Worm (Caenorhabditis elegans) whole organism, L4 larva: ENCODE results near the gene mrps-12.

Experiments
- F10B5.3 ChIP-seq: sonication (generic microtip); optimal IDR thresholded peaks from 2 replicates; lab custom pipeline; 2016; ENCODE audit warnings: mild to moderate bottlenecking, missing genetic modification characterization, missing compliant biosample characterization
- F37D6.2 ChIP-seq: sonication (generic microtip); optimal IDR thresholded peaks from 2 replicates; lab custom pipeline; 2016; ENCODE audit warnings: mild to moderate bottlenecking, missing genetic modification characterization, missing compliant biosample characterization
- F49E8.2 ChIP-seq: sonication (generic microtip); optimal IDR thresholded peaks from 2 replicates; lab custom pipeline; 2016; ENCODE audit warnings: missing compliant biosample characterization, mild to moderate bottlenecking, missing genetic modification characterization, borderline replicate concordance
- R02D3.7 ChIP-seq: fragments of 150-350 bp; sonication (generic microtip); optimal IDR thresholded peaks from 3 replicates; lab custom pipeline; 2014; ENCODE audit warnings: missing biosample characterization, missing genetic modification characterization
- ZK546.5 ChIP-seq, 2 experiments: sonication (generic microtip); optimal IDR thresholded peaks; 2 replicates each; lab custom pipeline; 2017; ENCODE audit warnings: missing biosample characterization in 2 of 2, missing genetic modification characterization in 2 of 2
- aha-1 ChIP-seq: fragments of 150-350 bp; peaks from one replicate; lab custom pipeline; 2014; ENCODE audit warnings: missing biosample characterization, missing genetic modification characterization
- ama-1 ChIP-seq: fragments of 150-350 bp; optimal IDR thresholded peaks from 2 replicates; lab custom pipeline; 2014; ENCODE audit warnings: inconsistent platforms, mixed read lengths
- ceh-28 ChIP-seq: fragments of 150-350 bp; optimal IDR thresholded peaks from 2 replicates; lab custom pipeline; 2014; ENCODE audit warnings: missing biosample characterization, missing genetic modification reagents, missing genetic modification characterization
- ceh-32 ChIP-seq: sonication (generic microtip); optimal IDR thresholded peaks from 2 replicates; lab custom pipeline; 2016; ENCODE audit warnings: mild to moderate bottlenecking, missing genetic modification characterization, missing compliant biosample characterization; ENCODE audit not compliant: poor library complexity
- ceh-44 ChIP-seq: fragments of 200-800 bp; sonication (Bioruptor generic); IDR thresholded peaks from 2 replicates; pipeline ENCODE4 v1.3.6; 2022; ENCODE audit warnings: missing genetic modification reagents, missing genetic modification characterization, missing compliant biosample characterization
- ceh-62 ChIP-seq: sonication (generic microtip); optimal IDR thresholded peaks from 2 replicates; lab custom pipeline; 2017; ENCODE audit warnings: missing biosample characterization, missing genetic modification characterization
- ces-1 ChIP-seq: fragments of 150-350 bp; sonication (generic microtip); optimal IDR thresholded peaks from 4 replicates; lab custom pipeline; 2014; ENCODE audit warnings: missing biosample characterization, missing genetic modification reagents, missing genetic modification characterization
- daf-16 ChIP-seq, 3 experiments: sonication (generic microtip); optimal IDR thresholded peaks; 2 replicates each; lab custom pipeline; 2016 to 2017; ENCODE audit warnings: missing genetic modification characterization in 3 of 3, missing genetic modification reagents in 3 of 3, mild to moderate bottlenecking in 2 of 3, missing compliant biosample characterization in 2 of 3, missing biosample characterization in 1 of 3, moderate library complexity in 1 of 3
- daf-19 ChIP-seq: fragments of 200-800 bp; sonication (Bioruptor generic); conservative IDR thresholded peaks from 2 replicates; pipeline ENCODE4 v1.3.6; 2022; ENCODE audit warnings: missing genetic modification characterization, missing compliant biosample characterization
- daf-8 ChIP-seq: fragments of 200-800 bp; sonication (Bioruptor generic); IDR thresholded peaks from 2 replicates; pipeline ENCODE4 v1.3.6; 2022; ENCODE audit warnings: missing genetic modification characterization, missing compliant biosample characterization
- dmd-6 ChIP-seq: fragments of 200-800 bp; sonication (Bioruptor generic); IDR thresholded peaks from 2 replicates; pipeline ENCODE4 v1.3.6; 2022; ENCODE audit warnings: missing genetic modification reagents, missing genetic modification characterization, missing compliant biosample characterization
- dmd-9 ChIP-seq: fragments of 200-800 bp; sonication (Bioruptor generic); IDR thresholded peaks from 2 replicates; pipeline ENCODE4 v1.3.6; 2022; ENCODE audit warnings: missing genetic modification reagents, missing genetic modification characterization, missing compliant biosample characterization
- dpl-1 ChIP-seq: fragments of 150-350 bp; optimal IDR thresholded peaks from 2 replicates; lab custom pipeline; 2014; ENCODE audit warnings: missing biosample characterization, missing genetic modification reagents, missing genetic modification characterization
- duxl-1 ChIP-seq: sonication (generic microtip); optimal IDR thresholded peaks from 2 replicates; lab custom pipeline; 2016; ENCODE audit warnings: mild to moderate bottlenecking, missing genetic modification characterization, moderate library complexity, missing compliant biosample characterization; ENCODE audit not compliant: poor library complexity
- egl-27 ChIP-seq: sonication (generic microtip); optimal IDR thresholded peaks from 3 replicates; lab custom pipeline; 2017; ENCODE audit warnings: missing biosample characterization, missing genetic modification reagents, missing genetic modification characterization
- fkh-10 ChIP-seq: fragments of 150-350 bp; optimal IDR thresholded peaks from 2 replicates; lab custom pipeline; 2014; ENCODE audit warnings: missing biosample characterization, missing genetic modification reagents, missing genetic modification characterization
- hmg-1.1 ChIP-seq: fragments of 200-800 bp; sonication (Bioruptor generic); IDR thresholded peaks from 2 replicates; pipeline ENCODE4 v1.3.6; 2022; ENCODE audit warnings: missing genetic modification reagents, missing genetic modification characterization, missing compliant biosample characterization
- lim-7 ChIP-seq: fragments of 200-800 bp; sonication (Bioruptor generic); IDR thresholded peaks from 2 replicates; pipeline ENCODE4 v1.3.6; 2022; ENCODE audit warnings: missing genetic modification characterization, missing compliant biosample characterization
- lin-1 ChIP-seq: fragments of 200-800 bp; sonication (Bioruptor generic); IDR thresholded peaks from 2 replicates; pipeline ENCODE4 v1.3.6; 2022; ENCODE audit warnings: missing genetic modification reagents, missing genetic modification characterization, missing compliant biosample characterization
- lin-13 ChIP-seq: fragments of 150-350 bp; optimal IDR thresholded peaks from 2 replicates; lab custom pipeline; 2014; ENCODE audit warnings: missing biosample characterization, missing genetic modification reagents, missing genetic modification characterization
- lin-29 ChIP-seq: fragments of 200-800 bp; sonication (Bioruptor generic); IDR thresholded peaks from 2 replicates; pipeline ENCODE4 v1.3.6; 2022; ENCODE audit warnings: missing genetic modification reagents, missing genetic modification characterization, missing compliant biosample characterization
- lin-39 ChIP-seq: fragments of 150-350 bp; optimal IDR thresholded peaks from 2 replicates; lab custom pipeline; 2014; ENCODE audit warnings: missing biosample characterization, missing genetic modification reagents, missing genetic modification characterization
- lir-3 ChIP-seq: sonication (generic microtip); optimal IDR thresholded peaks from 2 replicates; lab custom pipeline; 2016; ENCODE audit warnings: mild to moderate bottlenecking, missing genetic modification characterization, missing compliant biosample characterization
- lsy-2 ChIP-seq, 2 experiments: fragments of 150-350 bp in 1 of 2; sonication (generic microtip) in 1 of 2; optimal IDR thresholded peaks; 2 replicates each; lab custom pipeline; 2014 to 2017; ENCODE audit warnings: missing biosample characterization in 2 of 2, missing genetic modification characterization in 2 of 2
- madf-5 ChIP-seq, 2 experiments: fragments of 200-800 bp; sonication (Bioruptor generic); IDR thresholded peaks; 2 replicates each; pipeline ENCODE4 v1.3.6; 2022; ENCODE audit warnings: missing compliant biosample characterization in 2 of 2, missing genetic modification characterization in 2 of 2
- madf-9 ChIP-seq: fragments of 200-800 bp; sonication (Bioruptor generic); conservative IDR thresholded peaks from 2 replicates; pipeline ENCODE4 v1.3.6; 2022; ENCODE audit warnings: missing genetic modification reagents, missing genetic modification characterization, missing compliant biosample characterization
- mep-1 ChIP-seq: fragments of 150-350 bp; sonication (generic microtip); optimal IDR thresholded peaks from 3 replicates; lab custom pipeline; 2014; ENCODE audit warnings: missing biosample characterization, missing genetic modification characterization
- mes-2 ChIP-seq: sonication (generic microtip); optimal IDR thresholded peaks from 2 replicates; lab custom pipeline; 2016; ENCODE audit warnings: missing genotype, mild to moderate bottlenecking, missing genetic modification characterization, missing compliant biosample characterization; ENCODE audit not compliant: poor library complexity, severe bottlenecking
- mxl-2 ChIP-seq: fragments of 200-800 bp; sonication (Bioruptor generic); conservative IDR thresholded peaks from 2 replicates; pipeline ENCODE4 v1.3.6; 2022; ENCODE audit warnings: missing genetic modification reagents, missing genetic modification characterization, missing compliant biosample characterization
- nhr-11 ChIP-seq: fragments of 150-350 bp; optimal IDR thresholded peaks from 2 replicates; lab custom pipeline; 2014; ENCODE audit warnings: missing biosample characterization, missing genetic modification characterization
- nhr-28 ChIP-seq: fragments of 150-350 bp; optimal IDR thresholded peaks from 2 replicates; lab custom pipeline; 2014; ENCODE audit warnings: missing biosample characterization, missing genetic modification characterization
- nhr-6 ChIP-seq: fragments of 150-350 bp; optimal IDR thresholded peaks from 2 replicates; lab custom pipeline; 2014; ENCODE audit warnings: missing biosample characterization, missing genetic modification characterization
- pqm-1 ChIP-seq: sonication (generic microtip); optimal IDR thresholded peaks from 2 replicates; lab custom pipeline; 2017; ENCODE audit warnings: missing biosample characterization, missing genetic modification characterization
- rbr-2 ChIP-seq: sonication (generic microtip); optimal IDR thresholded peaks from 2 replicates; lab custom pipeline; 2016; ENCODE audit warnings: missing genotype, missing genetic modification characterization, missing compliant biosample characterization
- sdz-12 ChIP-seq: fragments of 200-800 bp; sonication (Bioruptor generic); optimal IDR thresholded peaks from 2 replicates; lab custom pipeline; 2018; ENCODE audit warnings: mild to moderate bottlenecking, missing genetic modification characterization, missing compliant biosample characterization
- set-16 ChIP-seq: fragments of 200-800 bp; sonication (Bioruptor generic); IDR thresholded peaks from 2 replicates; pipeline ENCODE4 v1.3.6; 2022; ENCODE audit warnings: missing genetic modification reagents, missing genetic modification characterization, missing compliant biosample characterization
- snpc-1.2 ChIP-seq: fragments of 200-800 bp; sonication (Bioruptor generic); IDR thresholded peaks from 2 replicates; pipeline ENCODE4 v1.3.6; 2022; ENCODE audit warnings: missing genetic modification reagents, missing genetic modification characterization, missing compliant biosample characterization
- spr-1 ChIP-seq: sonication (generic microtip); optimal IDR thresholded peaks from 2 replicates; lab custom pipeline; 2016; ENCODE audit warnings: mild to moderate bottlenecking, missing genetic modification characterization, missing compliant biosample characterization
- spr-3 ChIP-seq: fragments of 200-800 bp; sonication (Bioruptor generic); optimal IDR thresholded peaks from 2 replicates; lab custom pipeline; 2018; ENCODE audit warnings: mild to moderate bottlenecking, missing genetic modification characterization, missing compliant biosample characterization
- unc-130 ChIP-seq: sonication (generic microtip); optimal IDR thresholded peaks from 2 replicates; lab custom pipeline; 2016; ENCODE audit warnings: missing genetic modification reagents, missing genetic modification characterization, missing compliant biosample characterization
- unc-62 ChIP-seq, 3 experiments: fragments of 150-350 bp in 1 of 3; sonication (generic microtip); optimal IDR thresholded peaks in 2 of 3; peaks in 1 of 3; 1 replicate in 1 of 3; 2 replicates in 2 of 3; lab custom pipeline; 2014 to 2017; ENCODE audit warnings: missing biosample characterization in 3 of 3, missing genetic modification characterization in 3 of 3, missing genetic modification reagents in 3 of 3, missing genotype in 1 of 3
- vab-7 ChIP-seq: fragments of 200-800 bp; sonication (Bioruptor generic); IDR thresholded peaks from 2 replicates; pipeline ENCODE4 v1.3.6; 2022; ENCODE audit warnings: missing genetic modification reagents, missing genetic modification characterization, missing compliant biosample characterization
- zip-11 ChIP-seq: fragments of 200-800 bp; sonication (Bioruptor generic); IDR thresholded peaks from 2 replicates; pipeline ENCODE4 v1.3.6; 2022; ENCODE audit warnings: missing genetic modification characterization, missing compliant biosample characterization
- zip-2 ChIP-seq: fragments of 150-350 bp; optimal IDR thresholded peaks from 2 replicates; lab custom pipeline; 2014; ENCODE audit warnings: missing biosample characterization, missing genetic modification characterization
- ztf-7 ChIP-seq: fragments of 150-350 bp; optimal IDR thresholded peaks from 2 replicates; lab custom pipeline; 2014; ENCODE audit warnings: missing biosample characterization, missing genetic modification characterization

The mrps-12 gene

ce11 chrV:20826618-20827017 is 11.3 kb upstream of the mrps-12 start:
- no peak for TF ChIP-seq ces-1 (GFP tag; lab: Kevin White, UChicago)
- peak; percentile 73 for TF ChIP-seq aha-1 (tag; lab: Kevin White, UChicago)
- peak in 1 of 2 experiments; percentile 81 for TF ChIP-seq unc-62 (GFP tag; optimal IDR thresholded peaks at IDR 0.05 in 1 of 2; lab: Kevin White, UChicago)
- TF ChIP-seq unc-62 (tag; optimal IDR thresholded peaks at IDR 0.05; lab: Kevin White, UChicago) = no peak

ce11 chrV:20828820-20829219 is 9.1 kb upstream of the mrps-12 start, which contains the start of gene sbt-1:
TSS of gene sbt-1 (minus strand) at chrV:20828881.
- TF ChIP-seq lin-13 (GFP tag; lab: Kevin White, UChicago) (no peak), lim-7 (GFP tag; lab: Robert Waterston, UW) (no peak), lir-3 (no peak), ama-1 (lab: Kevin White, UChicago) (no peak), rbr-2 (peak; percentile 63), fkh-10 (GFP tag; lab: Kevin White, UChicago) (peak; percentile 94), ZK546.5 (tag; optimal IDR thresholded peaks at IDR 0.05; lab: Kevin White, UChicago) (no peak), ceh-62 (tag; lab: Kevin White, UChicago) (no peak), sdz-12 (GFP tag; lab: Kevin White, UChicago) (no peak), mep-1 (no peak), nhr-11 (tag; lab: Kevin White, UChicago) (peak; percentile 45), dpl-1 (GFP tag; lab: Kevin White, UChicago) (no peak), ceh-44 (GFP tag; lab: Robert Waterston, UW) (no peak), set-16 (peak; percentile 55), ztf-7 (tag; lab: Kevin White, UChicago) (no peak), zip-11 (GFP tag; lab: Robert Waterston, UW) (no peak), spr-3 (GFP tag; lab: Kevin White, UChicago) (no peak), vab-7 (peak; percentile 29; the same call in 1 of the 2 replicates), mxl-2 (GFP tag; lab: Robert Waterston, UW) (no peak), madf-9 (GFP tag; lab: Robert Waterston, UW) (no peak), daf-16 (GFP tag; optimal IDR thresholded peaks at IDR 0.05; lab: Kevin White, UChicago) (no peak), daf-16 (tag; optimal IDR thresholded peaks at IDR 0.05; lab: Kevin White, UChicago) (no peak), snpc-1.2 (GFP tag; lab: Robert Waterston, UW) (no peak), ceh-32 (no peak), madf-5 (GFP tag; IDR thresholded peaks at IDR 0.05; lab: Robert Waterston, UW) (no peak), dmd-9 (GFP tag; lab: Robert Waterston, UW) (no peak), lin-1 (GFP tag; lab: Robert Waterston, UW) (no peak), pqm-1 (tag; lab: Kevin White, UChicago) (no peak), F10B5.3 (tag; lab: Kevin White, UChicago) (no peak), nhr-28 (no peak), ceh-28 (tag; lab: Kevin White, UChicago) (peak; percentile 30), zip-2 (no peak), duxl-1 (tag; lab: Kevin White, UChicago) (no peak), nhr-6 (tag; lab: Kevin White, UChicago) (no peak), dmd-6 (GFP tag; lab: Robert Waterston, UW) (no peak), egl-27 (tag; lab: Kevin White, UChicago) (no peak), R02D3.7 (tag; lab: Kevin White, UChicago) (no peak), F37D6.2 (tag; lab: Kevin White, UChicago) (peak; percentile 49), lin-29 (GFP tag; lab: Robert Waterston, UW) (no peak), lsy-2 (tag; optimal IDR thresholded peaks at IDR 0.05; lab: Kevin White, UChicago) (peak; percentile 45 to 74), daf-8 (GFP tag; lab: Robert Waterston, UW) (no peak), hmg-1.1 (peak; percentile 75), F49E8.2 (no peak), mes-2 (tag; lab: Kevin White, UChicago) (peak; percentile 39), daf-19 (GFP tag; lab: Robert Waterston, UW) (no peak), unc-130 (GFP tag; lab: Kevin White, UChicago) (no peak), lin-39 (tag; lab: Kevin White, UChicago) (no peak), spr-1 (tag; lab: Kevin White, UChicago) (no peak)
